Fruit fly (Drosophila melanogaster) whole organism, wandering third instar larva: ENCODE results near the gene Sema1a.

Experiments
- Abd-B ChIP-seq: fragments of >200 bp; optimal IDR thresholded peaks from 2 replicates; lab custom pipeline; 2017; ENCODE audit warnings: missing biosample characterization, missing genetic modification characterization
- CG32264 ChIP-seq: fragments of 200-800 bp; sonication (Bioruptor generic); optimal IDR thresholded peaks from 2 replicates; lab custom pipeline; 2016; ENCODE audit warnings: missing biosample characterization, missing genetic modification characterization
- CG9705 ChIP-seq: fragments of 200-800 bp; sonication (Bioruptor generic); optimal IDR thresholded peaks from 2 replicates; lab custom pipeline; 2018; ENCODE audit warnings: missing biosample characterization, mild to moderate bottlenecking, missing genetic modification characterization
- CrebA ChIP-seq: fragments of 200-800 bp; sonication (Bioruptor generic); optimal IDR thresholded peaks from 2 replicates; lab custom pipeline; 2016; ENCODE audit warnings: missing biosample characterization, mild to moderate bottlenecking, missing genetic modification characterization, borderline replicate concordance
- Dfd ChIP-seq: fragments of >200 bp; optimal IDR thresholded peaks from 2 replicates; lab custom pipeline; 2017; ENCODE audit warnings: missing biosample characterization, missing genetic modification characterization
- Dif ChIP-seq: fragments of 200-275, 200-300 bp; sonication (Bioruptor generic); optimal IDR thresholded peaks from 2 replicates; lab custom pipeline; 2018; ENCODE audit warnings: missing biosample characterization, missing genetic modification characterization; ENCODE audit not compliant: partially characterized antibody
- GATAd ChIP-seq: sonication (Bioruptor generic); optimal IDR thresholded peaks from 2 replicates; lab custom pipeline; 2016; ENCODE audit warnings: missing biosample characterization, missing genetic modification characterization
- HLH106 ChIP-seq: fragments of 200-800 bp; optimal IDR thresholded peaks from 3 replicates; lab custom pipeline; 2019; ENCODE audit warnings: missing biosample characterization, mild to moderate bottlenecking, missing genetic modification characterization, moderate library complexity
- Hnf4 ChIP-seq: fragments of 200-800 bp; sonication (Bioruptor generic); optimal IDR thresholded peaks from 2 replicates; lab custom pipeline; 2016; ENCODE audit warnings: missing biosample characterization, mild to moderate bottlenecking, missing genetic modification characterization
- Hr78 ChIP-seq: fragments of >200 bp; optimal IDR thresholded peaks from 2 replicates; lab custom pipeline; 2017; ENCODE audit warnings: missing biosample characterization, missing genetic modification characterization
- Hr83 ChIP-seq: fragments of 200-300 bp; sonication (Bioruptor generic); optimal IDR thresholded peaks from 2 replicates; lab custom pipeline; 2016; ENCODE audit warnings: missing biosample characterization, mild to moderate bottlenecking, missing genetic modification characterization, moderate library complexity; ENCODE audit not compliant: poor library complexity, severe bottlenecking
- Jra ChIP-seq: sonication (Bioruptor generic); optimal IDR thresholded peaks from 2 replicates; lab custom pipeline; 2016; ENCODE audit warnings: missing biosample characterization, missing genetic modification characterization
- Mio ChIP-seq: sonication (Bioruptor generic); optimal IDR thresholded peaks from 2 replicates; lab custom pipeline; 2016; ENCODE audit warnings: missing biosample characterization, missing genetic modification characterization
- Myc ChIP-seq: fragments of >200 bp; optimal IDR thresholded peaks from 2 replicates; lab custom pipeline; 2017
- N ChIP-seq: fragments of >200 bp; optimal IDR thresholded peaks from 2 replicates; lab custom pipeline; 2018; ENCODE audit warnings: missing biosample characterization, missing external identifiers, missing genetic modification characterization
- OdsH ChIP-seq: fragments of 200-800 bp; sonication (Bioruptor generic); optimal IDR thresholded peaks from 2 replicates; lab custom pipeline; 2016; ENCODE audit warnings: missing biosample characterization, mild to moderate bottlenecking, missing genetic modification characterization
- Rel ChIP-seq, 2 experiments: fragments of 200-800 bp; sonication (Bioruptor generic) in 1 of 2; optimal IDR thresholded peaks; 2 replicates in 1 of 2; 3 replicates in 1 of 2; lab custom pipeline; 2016 to 2019; ENCODE audit warnings: mild to moderate bottlenecking in 2 of 2, missing biosample characterization in 2 of 2, missing genetic modification characterization in 2 of 2, moderate library complexity in 1 of 2
- Sp1 ChIP-seq: fragments of 200-800 bp; sonication (Bioruptor generic); optimal IDR thresholded peaks from 3 replicates; lab custom pipeline; 2019; ENCODE audit warnings: missing biosample characterization, mild to moderate bottlenecking, missing genetic modification characterization, moderate library complexity
- Vsx2 ChIP-seq: fragments of 200-300, 225-300 bp; sonication (Bioruptor generic); optimal IDR thresholded peaks from 2 replicates; lab custom pipeline; 2018; ENCODE audit warnings: missing biosample characterization, missing genetic modification characterization; ENCODE audit not compliant: partially characterized antibody
- br ChIP-seq: fragments of 200-800 bp; sonication (Bioruptor generic); optimal IDR thresholded peaks from 2 replicates; lab custom pipeline; 2016; ENCODE audit warnings: missing biosample characterization, missing genetic modification characterization
- brk ChIP-seq: fragments of 200-800 bp; sonication (Bioruptor generic); optimal IDR thresholded peaks from 2 replicates; lab custom pipeline; 2016; ENCODE audit warnings: missing biosample characterization, mild to moderate bottlenecking, missing genetic modification characterization
- dl ChIP-seq, 2 experiments: fragments of 175-275, 200-275 bp in 1 of 2; fragments of 200-275 bp in 1 of 2; sonication (Bioruptor generic); optimal IDR thresholded peaks; lab custom pipeline; 2018; ENCODE audit warnings: mild to moderate bottlenecking in 2 of 2, missing biosample characterization in 2 of 2, missing genetic modification characterization in 2 of 2, moderate library complexity in 2 of 2; ENCODE audit not compliant: partially characterized antibody in 2 of 2, insufficient read depth in 1 of 2
- dmrt93B ChIP-seq: fragments of 200-800 bp; sonication (Bioruptor generic); optimal IDR thresholded peaks from 2 replicates; lab custom pipeline; 2018; ENCODE audit warnings: missing biosample characterization, mild to moderate bottlenecking, missing genetic modification characterization
- dsf ChIP-seq: sonication (Bioruptor generic); optimal IDR thresholded peaks from 2 replicates; lab custom pipeline; 2016; ENCODE audit warnings: missing biosample characterization, missing genetic modification characterization, borderline replicate concordance
- ey ChIP-seq: fragments of 200-800 bp; sonication (Bioruptor generic); optimal IDR thresholded peaks from 2 replicates; lab custom pipeline; 2016; ENCODE audit warnings: missing biosample characterization, missing genetic modification characterization
- foxo ChIP-seq, 2 experiments: fragments of 200-800 bp; sonication (Bioruptor generic); optimal IDR thresholded peaks; 2 replicates in 1 of 2; 3 replicates in 1 of 2; lab custom pipeline; 2016 to 2017; ENCODE audit warnings: missing biosample characterization in 2 of 2, missing genetic modification characterization in 2 of 2
- fru ChIP-seq: fragments of 200-800 bp; sonication (Bioruptor generic); optimal IDR thresholded peaks from 3 replicates; lab custom pipeline; 2016; ENCODE audit warnings: missing biosample characterization, mild to moderate bottlenecking, missing genetic modification characterization
- h ChIP-seq: fragments of 200-800 bp; sonication (Bioruptor generic); optimal IDR thresholded peaks from 3 replicates; lab custom pipeline; 2016; ENCODE audit warnings: missing biosample characterization, mild to moderate bottlenecking, missing genetic modification characterization
- jim ChIP-seq: fragments of 175-275, 200-325 bp; sonication (Bioruptor generic); optimal IDR thresholded peaks from 2 replicates; lab custom pipeline; 2016; ENCODE audit warnings: missing biosample characterization, mild to moderate bottlenecking, missing genetic modification characterization
- lola ChIP-seq: fragments of >200 bp; optimal IDR thresholded peaks from 2 replicates; lab custom pipeline; 2017; ENCODE audit warnings: missing biosample characterization, missing genetic modification characterization
- pan ChIP-seq: fragments of >200 bp; optimal IDR thresholded peaks from 2 replicates; lab custom pipeline; 2017
- psq ChIP-seq: fragments of 200-800 bp; sonication (Bioruptor generic); optimal IDR thresholded peaks from 3 replicates; lab custom pipeline; 2017; ENCODE audit warnings: missing biosample characterization, mild to moderate bottlenecking, missing genetic modification characterization, moderate library complexity
- rgr ChIP-seq: fragments of 200-800 bp; sonication (Bioruptor generic); optimal IDR thresholded peaks from 3 replicates; lab custom pipeline; 2016; ENCODE audit warnings: missing biosample characterization, mild to moderate bottlenecking, missing genetic modification characterization
- sage ChIP-seq: fragments of 200-800 bp; sonication (Bioruptor generic); optimal IDR thresholded peaks from 2 replicates; lab custom pipeline; 2016; ENCODE audit warnings: missing biosample characterization, mild to moderate bottlenecking, missing genetic modification characterization
- sv ChIP-seq: fragments of 200-800 bp; sonication (Bioruptor generic); optimal IDR thresholded peaks from 3 replicates; lab custom pipeline; 2016; ENCODE audit warnings: missing biosample characterization, missing genetic modification characterization
- tai ChIP-seq: sonication (Bioruptor generic); optimal IDR thresholded peaks from 2 replicates; lab custom pipeline; 2016; ENCODE audit warnings: missing biosample characterization, missing genetic modification characterization
- usp ChIP-seq: fragments of >200 bp; optimal IDR thresholded peaks from 2 replicates; lab custom pipeline; 2017; ENCODE audit warnings: missing biosample characterization, missing genetic modification characterization
- woc ChIP-seq: sonication (Bioruptor generic); optimal IDR thresholded peaks from 2 replicates; lab custom pipeline; 2016; ENCODE audit warnings: missing biosample characterization, mild to moderate bottlenecking, missing genetic modification characterization

Sema1a gene

DNA sequence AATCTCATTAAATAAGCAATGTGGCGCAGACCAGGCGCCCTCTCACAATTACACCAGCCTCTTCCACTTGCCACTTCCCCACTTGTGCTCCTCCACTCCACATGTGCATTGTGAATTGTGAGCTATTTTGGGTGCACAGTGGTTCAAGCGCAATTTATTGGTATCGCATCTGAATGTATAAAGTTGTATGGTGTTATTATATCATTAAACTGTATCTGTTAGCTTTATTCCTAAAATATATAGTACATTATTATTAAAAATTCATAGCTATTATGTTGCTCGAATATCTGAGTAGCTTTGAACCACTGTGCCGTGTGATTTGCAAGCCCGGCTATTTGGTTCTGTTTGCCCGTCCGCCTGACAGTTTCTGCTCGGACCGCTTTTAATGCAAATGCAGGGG is 33.0 kb downstream of the Sema1a start:
- TF ChIP-seq CrebA (GFP tag; lab: Kevin White, UChicago): no peak
- TF ChIP-seq Hr83 (GFP tag; lab: Kevin White, UChicago): no peak
- peak; percentile 81 for TF ChIP-seq Sp1 (GFP tag; lab: Kevin White, UChicago)
- TF ChIP-seq usp (GFP tag; lab: Kevin White, UChicago): no peak
- peak; percentile 88 for TF ChIP-seq OdsH (GFP tag; lab: Kevin White, UChicago)
- no peak for TF ChIP-seq pan
- peak; percentile 73 for TF ChIP-seq br (GFP tag; lab: Kevin White, UChicago)
- TF ChIP-seq GATAd (GFP tag; lab: Kevin White, UChicago): no peak
- TF ChIP-seq Jra (GFP tag; lab: Kevin White, UChicago): peak; percentile 54
- TF ChIP-seq Vsx2 (GFP tag; lab: Kevin White, UChicago): no peak
- TF ChIP-seq Dif (GFP tag; lab: Kevin White, UChicago): no peak
- no peak for TF ChIP-seq jim
- peak; percentile 34 for TF ChIP-seq CG9705
- peak; percentile 78 for TF ChIP-seq fru (GFP tag; lab: Kevin White, UChicago)
- TF ChIP-seq ey (GFP tag; lab: Kevin White, UChicago): peak; percentile 79
- TF ChIP-seq Hr78 (GFP tag; lab: Kevin White, UChicago): no peak
- peak; percentile 38 for TF ChIP-seq CG32264 (GFP tag; lab: Kevin White, UChicago)
- peak; percentile 72 for TF ChIP-seq sage (GFP tag; lab: Kevin White, UChicago)
- peak; percentile 78 for TF ChIP-seq psq (GFP tag; lab: Kevin White, UChicago)
- no peak for TF ChIP-seq Abd-B (GFP tag; lab: Kevin White, UChicago)
- TF ChIP-seq Dfd: no peak
- no peak for TF ChIP-seq dl (GFP tag; optimal IDR thresholded peaks at IDR 0.05; lab: Kevin White, UChicago; ENCODE audit: insufficient read depth in 1 of 2, partially characterized antibody in 2 of 2)
- TF ChIP-seq h (GFP tag; lab: Kevin White, UChicago): peak; percentile 89
- TF ChIP-seq foxo (GFP tag; optimal IDR thresholded peaks at IDR 0.05; lab: Kevin White, UChicago): peak in 1 of 2 experiments; percentile 92
- no peak for TF ChIP-seq Myc (lab: Kevin White, UChicago)
- TF ChIP-seq lola (GFP tag; lab: Kevin White, UChicago): no peak
- peak; percentile 79 for TF ChIP-seq HLH106
- TF ChIP-seq rgr (GFP tag; lab: Kevin White, UChicago): peak; percentile 88
- peak; percentile 65 for TF ChIP-seq dmrt93B
- TF ChIP-seq woc: peak; percentile 21
- no peak for TF ChIP-seq Mio (GFP tag; lab: Kevin White, UChicago)
- peak; percentile 77 for TF ChIP-seq Hnf4
- TF ChIP-seq N (GFP tag; lab: Kevin White, UChicago): no peak
- peak; percentile 80 for TF ChIP-seq brk (GFP tag; lab: Kevin White, UChicago)
- peak; percentile 72 for TF ChIP-seq Rel (GFP tag; optimal IDR thresholded peaks at IDR 0.05; lab: Kevin White, UChicago)
- TF ChIP-seq Rel (tag; optimal IDR thresholded peaks at IDR 0.05; lab: Kevin White, UChicago): peak; percentile 30
- TF ChIP-seq sv (GFP tag; lab: Kevin White, UChicago): peak; percentile 72
- peak; percentile 33 for TF ChIP-seq dsf (GFP tag; lab: Kevin White, UChicago)
- TF ChIP-seq tai (GFP tag; lab: Kevin White, UChicago): peak; percentile 59

dm6 chr2L:8576496-8577000 is 34.6 kb downstream of the Sema1a start:
- TF ChIP-seq OdsH (GFP tag; lab: Kevin White, UChicago) (no peak), Jra (GFP tag; lab: Kevin White, UChicago) (no peak), sage (GFP tag; lab: Kevin White, UChicago) (no peak), Dif (GFP tag; lab: Kevin White, UChicago) (no peak), dsf (GFP tag; lab: Kevin White, UChicago) (no peak), foxo (GFP tag; optimal IDR thresholded peaks at IDR 0.05; lab: Kevin White, UChicago) (no peak), CG9705 (no peak), pan (no peak), sv (GFP tag; lab: Kevin White, UChicago) (no peak), HLH106 (no peak), CrebA (GFP tag; lab: Kevin White, UChicago) (no peak), GATAd (GFP tag; lab: Kevin White, UChicago) (no peak), br (GFP tag; lab: Kevin White, UChicago) (no peak), h (GFP tag; lab: Kevin White, UChicago) (no peak), ey (GFP tag; lab: Kevin White, UChicago) (no peak)
- TF ChIP-seq, all 38 proteins: peak for 0
